Fruit fly (Drosophila melanogaster) whole organism, adult: ENCODE data around the gene Dif.

Source experiments
- CG11617 ChIP-seq: fragments of 200-800 bp; sonication (Bioruptor generic); optimal IDR thresholded peaks from 2 replicates; lab custom pipeline; 2017; ENCODE audit warnings: mild to moderate bottlenecking, missing biosample characterization, missing genetic modification reagents, missing genetic modification characterization
- CG12768 ChIP-seq: fragments of 200-800 bp; sonication (Bioruptor generic); optimal IDR thresholded peaks from 2 replicates; lab custom pipeline; 2017; ENCODE audit warnings: missing biosample characterization, missing genetic modification characterization, mild to moderate bottlenecking, moderate library complexity, missing genetic modification reagents
- CG14711 ChIP-seq: fragments of 200-800 bp; sonication (Bioruptor generic); optimal IDR thresholded peaks from 2 replicates; lab custom pipeline; 2018; ENCODE audit warnings: missing biosample characterization, mild to moderate bottlenecking, missing genetic modification characterization, moderate library complexity
- CG1620 ChIP-seq: fragments of 200-800 bp; sonication (Bioruptor generic); optimal IDR thresholded peaks from 2 replicates; lab custom pipeline; 2016; ENCODE audit warnings: missing biosample characterization, missing genetic modification characterization
- CG33017 ChIP-seq: fragments of 200-800 bp; sonication (Bioruptor generic); optimal IDR thresholded peaks from 2 replicates; lab custom pipeline; 2018; ENCODE audit warnings: missing biosample characterization, mild to moderate bottlenecking, missing genetic modification characterization, moderate library complexity
- CG5204 ChIP-seq: fragments of 200-800 bp; sonication (Bioruptor generic); optimal IDR thresholded peaks from 2 replicates; lab custom pipeline; 2016; ENCODE audit warnings: missing biosample characterization, missing genetic modification characterization
- CG7045 ChIP-seq: fragments of 200-800 bp; sonication (Bioruptor generic); optimal IDR thresholded peaks from 2 replicates; lab custom pipeline; 2017; ENCODE audit warnings: missing biosample characterization, mild to moderate bottlenecking, missing genetic modification characterization
- CG7101 ChIP-seq: fragments of 200-800 bp; sonication (Bioruptor generic); optimal IDR thresholded peaks from 2 replicates; lab custom pipeline; 2018; ENCODE audit warnings: missing biosample characterization, mild to moderate bottlenecking, missing genetic modification characterization, moderate library complexity
- Clk ChIP-seq: fragments of 200-800 bp; sonication (Bioruptor generic); optimal IDR thresholded peaks from 2 replicates; lab custom pipeline; 2017; ENCODE audit warnings: missing biosample characterization, missing genetic modification characterization
- Crg-1 ChIP-seq: fragments of 200-800 bp; sonication (Bioruptor generic); optimal IDR thresholded peaks from 2 replicates; lab custom pipeline; 2016; ENCODE audit warnings: missing biosample characterization, missing genetic modification characterization
- Hr96 ChIP-seq: fragments of 200-800 bp; sonication (Bioruptor generic); optimal IDR thresholded peaks from 2 replicates; lab custom pipeline; 2016; ENCODE audit warnings: missing biosample characterization, missing genetic modification characterization
- Mnt ChIP-seq: fragments of 200-800 bp; sonication (Bioruptor generic); optimal IDR thresholded peaks from 2 replicates; lab custom pipeline; 2016; ENCODE audit warnings: missing biosample characterization, mild to moderate bottlenecking, missing genetic modification characterization
- bab1 ChIP-seq: fragments of 200-800 bp; sonication (Bioruptor generic); optimal IDR thresholded peaks from 3 replicates; lab custom pipeline; 2019; ENCODE audit warnings: missing biosample characterization, mild to moderate bottlenecking, missing genetic modification characterization, moderate library complexity
- cic ChIP-seq: fragments of 200-800 bp; sonication (Bioruptor generic); optimal IDR thresholded peaks from 2 replicates; lab custom pipeline; 2017; ENCODE audit warnings: missing biosample characterization, mild to moderate bottlenecking, missing genetic modification characterization, moderate library complexity
- cnc ChIP-seq, 2 experiments: fragments of >200 bp; optimal IDR thresholded peaks; 2 replicates each; lab custom pipeline; 2017
- kay ChIP-seq: fragments of 200-800 bp; sonication (Bioruptor generic); peaks from one replicate; lab custom pipeline; 2016; ENCODE audit warnings: missing biosample characterization, missing genetic modification characterization, borderline replicate concordance
- ovo ChIP-seq: fragments of 200-800 bp; sonication (Bioruptor generic); optimal IDR thresholded peaks from 2 replicates; lab custom pipeline; 2016; ENCODE audit warnings: missing biosample characterization, missing genetic modification characterization
- pad ChIP-seq: fragments of 200-800 bp; sonication (Bioruptor generic); optimal IDR thresholded peaks from 3 replicates; lab custom pipeline; 2017; ENCODE audit warnings: missing biosample characterization, missing genetic modification characterization, mild to moderate bottlenecking, moderate library complexity, missing genetic modification reagents
- tj ChIP-seq: fragments of 200-800 bp; sonication (Bioruptor generic); optimal IDR thresholded peaks from 3 replicates; lab custom pipeline; 2017; ENCODE audit warnings: missing biosample characterization, mild to moderate bottlenecking, missing genetic modification characterization, moderate library complexity
- toe ChIP-seq: fragments of 200-800 bp; sonication (Bioruptor generic); optimal IDR thresholded peaks from 2 replicates; lab custom pipeline; 2016; ENCODE audit warnings: missing biosample characterization, missing genetic modification characterization

Dif gene

dm6 chr2L:17379844-17380243 lies 53.1 kb downstream of the Dif start:
- TF ChIP-seq kay (GFP tag; lab: Kevin White, UChicago) (peak; percentile 51), CG14711 (tag; lab: Kevin White, UChicago) (no peak), CG5204 (GFP tag; lab: Kevin White, UChicago) (no peak), CG7101 (tag; lab: Kevin White, UChicago) (no peak), tj (GFP tag; lab: Kevin White, UChicago) (no peak), Clk (GFP tag; lab: Kevin White, UChicago) (no peak), pad (peak; percentile 25), Crg-1 (GFP tag; lab: Kevin White, UChicago) (no peak)

dm6 chr2L:17378767-17379301 lies 54.1 kb downstream of the Dif start:
- TF ChIP-seq Hr96 (GFP tag; lab: Kevin White, UChicago), result peak; percentile 74
- TF ChIP-seq CG33017, result peak; percentile 87
- peak; percentile 76 for TF ChIP-seq CG1620
- peak; percentile 82 for TF ChIP-seq CG5204 (GFP tag; lab: Kevin White, UChicago)
- peak; percentile 44 for TF ChIP-seq cic (GFP tag; lab: Kevin White, UChicago)
- TF ChIP-seq bab1 (GFP tag; lab: Kevin White, UChicago), result peak; percentile 95
- TF ChIP-seq Clk (GFP tag; lab: Kevin White, UChicago), result peak; percentile 51
- TF ChIP-seq pad, result peak; percentile 73
- TF ChIP-seq CG14711 (tag; lab: Kevin White, UChicago), result peak; percentile 89
- TF ChIP-seq tj (GFP tag; lab: Kevin White, UChicago), result peak; percentile 92
- TF ChIP-seq ovo (GFP tag; lab: Kevin White, UChicago), result no peak
- TF ChIP-seq kay (GFP tag; lab: Kevin White, UChicago), result peak; percentile 77
- TF ChIP-seq toe (GFP tag; lab: Kevin White, UChicago), result peak; percentile 69
- TF ChIP-seq Mnt (GFP tag; lab: Kevin White, UChicago), result peak; percentile 70
- peak; percentile 85 for TF ChIP-seq CG11617
- TF ChIP-seq CG7045 (GFP tag; lab: Kevin White, UChicago), result peak; percentile 92
- peak; percentile 74 for TF ChIP-seq Crg-1 (GFP tag; lab: Kevin White, UChicago)
- peak; percentile 67 for TF ChIP-seq CG12768
- no peak for TF ChIP-seq cnc (optimal IDR thresholded peaks at IDR 0.05; lab: Kevin White, UChicago)
- TF ChIP-seq CG7101 (tag; lab: Kevin White, UChicago), result peak; percentile 93

dm6 chr2L:17377818-17378217 lies 55.1 kb downstream of the Dif start:
- no peak for TF ChIP-seq Hr96 (GFP tag; lab: Kevin White, UChicago)
- no peak for TF ChIP-seq pad
- TF ChIP-seq CG11617, result no peak
- no peak for TF ChIP-seq cnc (optimal IDR thresholded peaks at IDR 0.05; lab: Kevin White, UChicago)
- TF ChIP-seq CG14711 (tag; lab: Kevin White, UChicago), result no peak
- TF ChIP-seq kay (GFP tag; lab: Kevin White, UChicago), result no peak
- TF ChIP-seq CG7101 (tag; lab: Kevin White, UChicago), result no peak
- TF ChIP-seq CG33017, result no peak
- no peak for TF ChIP-seq Mnt (GFP tag; lab: Kevin White, UChicago)
- TF ChIP-seq Clk (GFP tag; lab: Kevin White, UChicago), result no peak
- no peak for TF ChIP-seq ovo (GFP tag; lab: Kevin White, UChicago)
- TF ChIP-seq CG1620, result no peak
- TF ChIP-seq CG12768, result no peak

DNA sequence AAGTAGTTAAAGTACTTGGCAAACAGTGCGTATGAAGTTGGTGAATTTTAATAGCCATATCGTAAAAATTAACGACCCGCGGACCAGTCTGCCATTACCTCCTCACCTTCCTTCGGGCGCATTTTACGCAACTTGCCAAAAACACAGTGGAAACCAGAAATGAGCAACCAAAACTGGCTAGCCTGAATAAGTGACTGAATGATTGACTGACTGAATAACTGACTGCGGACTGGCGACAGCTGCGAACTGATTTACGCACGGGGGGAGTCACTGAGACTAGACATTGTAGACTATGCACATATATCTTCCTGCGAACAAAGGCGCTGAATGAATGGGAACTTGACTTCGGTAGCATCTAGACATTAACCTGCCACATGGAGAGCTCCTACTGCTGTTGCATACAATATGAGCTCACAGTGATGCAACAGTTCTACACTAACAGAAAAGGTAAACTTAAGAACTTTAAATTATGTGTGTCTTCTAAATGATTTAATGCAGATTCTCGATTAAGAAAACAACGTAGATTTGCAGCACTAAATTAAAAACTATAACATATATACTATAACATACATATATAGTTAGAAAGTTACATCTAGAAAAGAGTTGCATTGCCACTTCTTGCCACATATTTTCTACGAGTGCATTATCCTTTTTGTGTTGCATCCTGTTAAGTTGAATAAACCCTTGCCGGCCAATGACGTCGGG lies 56.9 kb downstream of the Dif start:
- TF ChIP-seq cnc (optimal IDR thresholded peaks at IDR 0.05; lab: Kevin White, UChicago) (no peak), CG14711 (tag; lab: Kevin White, UChicago) (no peak), Hr96 (GFP tag; lab: Kevin White, UChicago) (no peak), CG7045 (GFP tag; lab: Kevin White, UChicago) (no peak)

- TF ChIP-seq ovo (GFP tag; lab: Kevin White, UChicago), result no peak
- TF ChIP-seq CG7045 (GFP tag; lab: Kevin White, UChicago), result no peak
- no peak for TF ChIP-seq Mnt (GFP tag; lab: Kevin White, UChicago)
- TF ChIP-seq Crg-1 (GFP tag; lab: Kevin White, UChicago), result no peak
- TF ChIP-seq cnc (optimal IDR thresholded peaks at IDR 0.05; lab: Kevin White, UChicago), result no peak
- no peak for TF ChIP-seq cic (GFP tag; lab: Kevin White, UChicago)
- TF ChIP-seq CG33017, result no peak
- no peak for TF ChIP-seq pad
- TF ChIP-seq CG1620, result no peak
- TF ChIP-seq Clk (GFP tag; lab: Kevin White, UChicago), result no peak
- TF ChIP-seq bab1 (GFP tag; lab: Kevin White, UChicago), result no peak
- TF ChIP-seq CG11617, result no peak
- TF ChIP-seq CG7101 (tag; lab: Kevin White, UChicago), result no peak
- no peak for TF ChIP-seq tj (GFP tag; lab: Kevin White, UChicago)
- TF ChIP-seq kay (GFP tag; lab: Kevin White, UChicago), result no peak
Observed at dm6 chr2L:17374832-17375231, 58.1 kb downstream of the Dif start.

dm6 chr2L:17368503-17368902 lies 64.5 kb downstream of the Dif start:
- TF ChIP-seq ovo (GFP tag; lab: Kevin White, UChicago) (no peak), cic (GFP tag; lab: Kevin White, UChicago) (no peak), CG33017 (no peak), CG11617 (no peak), Clk (GFP tag; lab: Kevin White, UChicago) (no peak), tj (GFP tag; lab: Kevin White, UChicago) (no peak), cnc (optimal IDR thresholded peaks at IDR 0.05; lab: Kevin White, UChicago) (no peak)
